Fruit fly (Drosophila melanogaster): Measurements from ENCODE around the gene kirre.

Gene kirre

DNA sequence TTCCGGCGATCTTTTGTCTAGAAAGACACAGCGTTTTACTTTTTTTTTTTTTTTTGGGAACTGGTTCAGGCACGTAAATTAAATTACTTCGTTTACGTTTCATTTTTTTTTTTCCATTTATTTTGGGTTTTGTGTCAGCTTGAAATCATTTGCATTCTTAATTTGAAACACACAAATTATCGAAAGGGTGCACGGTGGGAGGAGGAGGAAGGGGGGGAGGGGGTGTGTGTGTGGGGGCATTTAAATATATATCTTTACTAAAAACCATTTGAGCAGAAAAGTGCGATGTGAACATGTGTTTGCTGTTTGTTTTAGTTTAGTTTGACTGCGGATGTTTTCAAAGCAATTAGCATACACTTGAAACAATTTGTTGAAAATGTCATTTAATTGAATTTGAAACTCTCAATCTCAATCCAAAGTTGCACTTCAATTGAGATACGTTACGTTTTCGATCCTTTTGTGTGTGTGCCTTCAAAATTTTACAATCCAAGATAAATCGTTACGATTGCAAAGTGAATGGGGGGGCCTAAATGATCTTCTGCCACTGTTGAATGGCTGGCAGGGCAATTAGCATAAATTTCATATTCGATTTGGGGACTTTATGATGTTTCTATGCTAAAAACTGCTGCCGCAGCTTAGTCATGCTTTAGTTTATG lies 417.0 kb downstream of the kirre start:
- no peak for TF ChIP-seq CG17801 (GFP tag; optimal IDR thresholded peaks at IDR 0.05; ENCODE audit: partially characterized antibody)

DNA sequence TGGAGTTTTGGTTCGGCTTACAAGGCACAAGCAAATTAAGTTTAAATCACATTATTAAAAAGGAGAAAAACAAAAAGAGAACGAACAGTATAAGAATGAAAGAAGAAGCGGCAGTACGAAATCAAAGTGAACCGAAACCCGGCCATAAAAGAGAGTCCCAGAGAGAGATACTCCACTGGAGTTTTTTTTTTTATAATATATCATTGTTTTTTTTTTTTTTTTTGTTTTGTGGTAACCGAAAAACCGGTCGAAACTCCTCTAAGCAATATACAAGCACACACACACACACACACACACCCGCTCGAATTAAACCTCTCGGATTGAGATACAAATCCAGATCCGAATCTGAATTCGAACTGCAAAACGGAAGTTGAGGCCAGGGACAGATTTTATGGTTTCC lies 418.4 kb downstream of the kirre start:
- TF ChIP-seq CG17801 (GFP tag; optimal IDR thresholded peaks at IDR 0.05; ENCODE audit: partially characterized antibody) = no peak

DNA sequence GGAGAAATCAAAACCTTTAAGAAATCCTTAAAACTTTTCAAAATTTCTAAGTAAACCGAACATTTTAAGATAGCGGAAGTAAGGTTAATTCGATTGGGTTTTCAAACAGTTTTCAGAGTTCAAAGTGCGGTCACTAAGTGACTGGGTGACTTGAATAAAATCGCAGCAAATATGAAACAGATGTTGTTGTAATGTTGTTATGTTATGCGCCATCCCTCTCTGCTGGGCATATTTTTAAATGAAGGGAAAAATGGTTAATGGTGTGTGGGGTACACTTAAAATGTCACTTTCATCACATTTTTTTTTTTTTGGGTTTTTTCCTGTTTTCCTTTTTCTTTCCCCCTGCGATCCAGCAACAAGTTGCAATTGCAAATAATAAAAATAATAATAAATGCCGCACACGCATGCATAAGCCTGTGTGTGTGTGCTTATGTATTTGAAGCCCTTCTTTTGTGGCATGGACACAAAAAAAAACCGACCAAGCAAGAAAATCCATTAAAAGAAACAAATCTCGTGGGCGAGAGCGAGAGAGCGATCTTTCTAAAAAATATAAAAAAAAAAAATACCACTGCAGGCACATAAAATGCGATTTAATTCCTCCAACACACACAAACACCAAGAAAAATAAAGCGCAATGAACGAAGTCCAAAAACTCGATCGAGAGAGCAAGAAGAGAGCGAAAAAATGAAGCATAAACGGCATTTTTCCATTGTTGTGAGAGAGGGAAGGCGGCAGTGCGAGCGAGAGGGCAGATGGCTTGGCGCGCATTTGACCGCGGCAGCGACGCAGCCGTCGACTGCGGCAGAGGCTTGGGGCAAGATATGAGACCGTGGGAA lies 421.6 kb downstream of the kirre start:
- TF ChIP-seq CG17801 (GFP tag; optimal IDR thresholded peaks at IDR 0.05; ENCODE audit: partially characterized antibody) = no peak

DNA sequence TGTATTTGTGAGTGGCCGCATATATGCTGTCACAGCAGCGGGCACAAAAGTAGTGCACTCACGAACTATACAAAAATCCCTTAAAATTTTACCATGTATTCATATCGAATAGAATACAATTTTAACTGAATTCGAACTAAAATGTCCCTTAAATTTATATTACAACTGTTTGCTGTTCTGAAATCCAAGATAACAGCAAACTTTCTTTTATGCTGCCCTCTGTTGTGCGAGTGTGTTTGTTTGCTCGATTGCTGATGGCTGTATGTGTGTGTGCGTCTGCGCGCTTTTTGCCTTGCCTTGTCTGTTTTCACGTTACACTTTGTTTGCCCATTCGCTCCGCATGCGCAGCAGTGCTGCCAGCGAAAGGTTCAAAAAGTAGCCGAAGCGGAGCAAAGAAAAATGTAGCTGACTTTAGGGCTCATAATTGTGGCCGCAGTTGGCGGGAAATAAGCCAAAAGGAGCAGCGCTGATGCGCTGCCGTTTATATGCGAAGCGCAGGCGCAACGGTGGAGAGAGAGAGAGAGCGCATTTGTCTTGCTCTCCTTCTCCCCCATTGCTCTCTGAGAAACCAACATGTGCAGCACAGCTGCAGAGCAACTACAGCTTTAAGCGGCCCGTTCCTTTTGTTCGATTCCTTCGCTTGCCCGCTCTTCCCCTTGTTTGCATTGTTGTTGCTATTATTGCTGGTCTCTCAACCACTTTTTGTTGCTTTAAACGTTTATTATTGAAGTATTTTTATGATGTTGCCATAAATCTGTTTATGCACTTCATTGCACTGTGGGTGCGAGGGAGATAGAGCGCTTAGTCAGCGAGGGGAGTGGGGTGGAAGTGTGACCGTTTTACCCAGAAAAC lies 422.4 kb downstream of the kirre start:
- peak; percentile 83 for TF ChIP-seq CG17801 (GFP tag; optimal IDR thresholded peaks at IDR 0.05; ENCODE audit: partially characterized antibody)

DNA sequence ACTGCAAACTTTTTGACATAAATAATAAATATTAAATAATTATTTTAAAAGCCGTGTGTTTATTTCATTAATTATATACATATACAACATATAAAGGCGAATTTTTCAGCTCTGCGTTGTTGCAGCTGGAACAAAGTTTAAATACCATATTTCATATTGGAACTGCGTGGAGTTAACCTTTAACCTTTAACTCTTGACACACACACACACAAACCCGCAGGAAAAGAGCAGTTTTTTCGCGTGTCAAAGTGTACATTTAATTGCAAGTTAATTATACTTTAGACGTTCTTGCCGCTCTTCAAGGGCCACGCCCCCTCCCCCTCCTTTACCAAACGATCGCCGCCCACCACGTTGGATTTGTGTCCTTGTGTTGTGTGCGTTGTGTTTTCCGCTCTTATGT lies 432.0 kb downstream of the kirre start:
- TF ChIP-seq CG17801 (GFP tag; optimal IDR thresholded peaks at IDR 0.05; ENCODE audit: partially characterized antibody) = no peak

DNA sequence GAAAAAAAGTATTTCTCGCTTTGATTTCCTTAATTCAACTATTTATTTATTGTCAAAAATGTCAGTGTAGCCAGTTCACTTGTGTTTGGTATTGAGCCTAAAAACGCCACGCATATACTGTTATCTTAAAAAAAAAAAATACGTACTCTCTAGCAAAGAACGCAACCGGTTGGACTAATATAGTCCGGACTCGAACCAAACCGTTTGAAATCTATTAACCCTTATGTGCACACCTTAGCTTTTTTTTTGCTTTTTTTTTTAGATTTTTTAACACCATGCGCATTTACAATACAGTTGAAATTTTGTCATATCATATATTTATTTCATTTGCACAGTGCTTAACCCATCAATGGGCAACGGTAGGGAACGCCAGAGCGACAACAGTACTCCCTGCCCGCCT lies 432.9 kb downstream of the kirre start, which contains the start of gene CG18508:
TSS of gene CG18508 (minus strand) at position 69 of the 400 bp plus-strand sequence.
- no peak for TF ChIP-seq CG17801 (GFP tag; optimal IDR thresholded peaks at IDR 0.05; ENCODE audit: partially characterized antibody)

DNA sequence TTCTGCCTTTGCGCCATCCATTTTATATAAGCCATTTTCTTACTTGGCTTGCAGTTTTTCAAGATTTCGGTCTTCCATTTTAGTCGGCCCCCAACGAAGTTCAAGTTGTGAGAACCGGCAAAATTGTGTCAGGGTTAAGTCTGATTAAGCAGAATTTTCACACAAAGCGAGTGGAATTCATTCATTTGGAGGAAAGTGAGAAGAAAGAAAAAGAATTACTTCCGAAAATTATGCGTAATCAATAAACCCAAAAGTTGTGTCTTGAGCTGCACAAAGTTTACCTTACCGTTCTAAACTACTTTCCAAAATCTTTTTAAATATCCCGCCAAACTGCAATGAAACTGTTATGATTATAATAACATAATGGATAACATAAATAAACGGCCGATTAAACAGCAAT lies 434.2 kb downstream of the kirre start, which contains the start of gene Fcp3C:
TSS of gene Fcp3C (minus strand) at position 101 of the 400 bp plus-strand sequence.
- TF ChIP-seq CG17801 (GFP tag; optimal IDR thresholded peaks at IDR 0.05; ENCODE audit: partially characterized antibody) = no peak

DNA sequence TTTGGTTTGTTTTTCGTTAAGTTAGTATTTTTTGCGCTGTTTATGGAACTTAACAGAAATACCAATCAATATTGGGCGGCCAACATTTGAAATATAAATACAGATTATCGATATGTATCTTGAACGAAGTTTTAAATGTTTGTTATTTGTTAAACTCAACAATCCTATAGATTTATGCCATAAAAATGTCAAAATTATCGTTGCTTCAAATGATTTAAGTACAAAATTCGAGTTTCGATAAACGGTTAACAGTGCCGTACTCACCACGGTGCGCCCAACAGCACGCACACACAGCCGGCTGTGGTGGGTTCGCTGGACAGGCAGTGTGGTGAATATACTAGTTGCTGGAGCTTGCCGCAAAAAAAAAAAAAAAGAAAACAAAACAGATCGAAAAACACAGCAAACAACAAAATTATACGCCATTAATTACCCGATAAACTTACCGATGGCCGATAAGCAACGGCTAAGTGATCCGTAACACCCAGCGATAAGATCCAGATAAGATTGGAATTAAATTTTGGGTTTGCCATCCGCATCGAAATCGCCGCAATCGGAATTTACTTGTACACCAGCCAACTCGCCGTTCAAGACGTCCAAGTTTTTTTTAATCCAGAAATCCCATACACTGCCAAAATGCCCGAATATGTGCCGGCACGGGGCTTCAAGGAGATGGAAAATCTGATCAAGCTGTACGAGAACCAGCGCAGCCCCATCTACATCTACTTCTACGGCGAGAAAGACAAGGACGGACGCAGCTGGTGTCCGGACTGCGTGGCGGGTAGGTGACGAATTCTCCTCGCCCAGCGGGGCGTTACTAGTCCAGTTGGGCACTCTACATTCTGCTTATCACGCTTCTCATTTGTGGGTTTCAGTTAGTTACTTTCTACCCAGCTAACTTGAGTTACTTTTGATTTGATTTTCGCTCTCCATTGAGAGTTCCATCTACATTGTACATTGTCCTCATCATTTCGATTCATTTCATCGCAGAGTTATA lies 435.0 kb downstream of the kirre start, which contains the start of gene CG3939:
TSS of gene CG3939 (plus strand) at position 138 of the 994 bp plus-strand sequence.
- TF ChIP-seq CG17801 (GFP tag; optimal IDR thresholded peaks at IDR 0.05; ENCODE audit: partially characterized antibody) = no peak

DNA sequence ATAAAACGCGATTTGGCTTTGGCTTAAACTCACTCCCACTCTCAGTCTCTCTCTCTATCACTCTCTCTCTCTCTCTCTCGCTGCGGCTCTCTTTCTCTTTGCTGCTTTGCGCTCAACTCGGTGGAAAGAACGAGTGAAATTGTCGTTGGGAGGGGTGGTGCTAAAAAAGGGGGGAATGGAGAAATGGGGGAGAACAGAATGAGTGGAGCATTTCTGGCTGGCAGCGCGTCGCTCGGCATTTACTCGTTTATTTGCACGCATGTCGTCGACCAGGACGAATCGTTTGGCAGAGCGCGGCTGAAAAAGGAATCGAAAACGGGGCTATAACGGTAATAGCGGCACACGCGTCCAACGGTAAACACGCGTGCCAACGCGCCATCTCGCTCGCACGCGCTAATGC lies 436.0 kb downstream of the kirre start, which contains the start of gene dnc:
TSS of gene dnc (plus strand) at position 248 of the 400 bp plus-strand sequence.
- no peak for TF ChIP-seq CG17801 (GFP tag; optimal IDR thresholded peaks at IDR 0.05; ENCODE audit: partially characterized antibody)
